Worm (Caenorhabditis elegans) whole organism, L4/young adult: ENCODE measurements around the gene dach-1.

Experiments used
- W03F9.2 ChIP-seq: fragments of 150-350 bp; optimal IDR thresholded peaks from 2 replicates; lab custom pipeline; 2014; ENCODE audit warnings: missing biosample characterization, missing genetic modification characterization
- dao-5 ChIP-seq: sonication (generic microtip); optimal IDR thresholded peaks from 2 replicates; lab custom pipeline; 2016; ENCODE audit warnings: missing genotype, missing genetic modification characterization, moderate library complexity, missing compliant biosample characterization
- him-1 ChIP-seq: sonication (generic microtip); optimal IDR thresholded peaks from 2 replicates; lab custom pipeline; 2016; ENCODE audit warnings: missing genotype, missing genetic modification reagents, missing genetic modification characterization, missing compliant biosample characterization

ce11 chrV:3941860-3942259 lies 8.0 kb upstream of the dach-1 start, which contains the start of gene cyp-35B2:
- TF ChIP-seq him-1 (tag; lab: Kevin White, UChicago) (no peak), W03F9.2 (no peak), dao-5 (tag; lab: Kevin White, UChicago) (no peak)
